Worm (Caenorhabditis elegans) whole organism, L4/young adult: Measurements from ENCODE around the gene srg-9.

ENCODE experiments used
- W03F9.2 ChIP-seq: fragments of 150-350 bp; optimal IDR thresholded peaks from 2 replicates; lab custom pipeline; 2014; ENCODE audit warnings: missing biosample characterization, missing genetic modification characterization
- dao-5 ChIP-seq: sonication (generic microtip); optimal IDR thresholded peaks from 2 replicates; lab custom pipeline; 2016; ENCODE audit warnings: missing genotype, missing genetic modification characterization, moderate library complexity, missing compliant biosample characterization
- him-1 ChIP-seq: sonication (generic microtip); optimal IDR thresholded peaks from 2 replicates; lab custom pipeline; 2016; ENCODE audit warnings: missing genotype, missing genetic modification reagents, missing genetic modification characterization, missing compliant biosample characterization

DNA sequence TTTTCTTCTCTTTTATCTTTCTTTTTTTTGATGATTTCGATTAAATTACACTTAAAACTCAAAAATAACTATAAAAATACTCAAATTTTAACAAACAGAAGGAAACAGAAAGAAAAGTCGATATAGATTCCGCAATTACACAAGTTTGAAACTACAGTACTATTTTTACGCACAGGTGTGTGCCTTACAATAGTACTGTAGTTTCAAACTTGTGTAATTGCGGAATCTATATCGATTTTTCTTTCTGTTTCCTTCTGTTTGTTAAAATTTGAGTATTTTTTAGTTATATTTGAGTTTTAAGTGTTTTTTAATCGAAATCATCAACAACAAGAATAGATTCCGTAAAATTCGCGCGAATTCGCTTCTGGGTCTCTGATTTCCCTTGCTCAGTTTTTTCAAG, 26.4 kb upstream of the srg-9 start:
- no peak for TF ChIP-seq him-1 (tag; lab: Kevin White, UChicago)
- no peak for TF ChIP-seq W03F9.2 (tag; lab: Kevin White, UChicago)
- TF ChIP-seq dao-5 (tag; lab: Kevin White, UChicago): no peak
